Worm (Caenorhabditis elegans) whole organism, L4 larva: ENCODE data around the gene T12G3.2.

Experiments
- F37D6.2 ChIP-seq: sonication (generic microtip); optimal IDR thresholded peaks from 2 replicates; lab custom pipeline; 2016; ENCODE audit warnings: mild to moderate bottlenecking, missing genetic modification characterization, missing compliant biosample characterization
- T26A8.4 ChIP-seq: fragments of 200-800 bp; sonication (Bioruptor generic); IDR thresholded peaks from 2 replicates; pipeline ENCODE4 v1.3.6; 2022; ENCODE audit warnings: missing genetic modification characterization, missing compliant biosample characterization
- Y48G9A.11 ChIP-seq: fragments of 200-800 bp; sonication (Bioruptor generic); IDR thresholded peaks from 2 replicates; pipeline ENCODE4 v1.3.6; 2022; ENCODE audit warnings: missing genetic modification reagents, missing genetic modification characterization, missing compliant biosample characterization
- ZK337.2 ChIP-seq: fragments of 200-800 bp; sonication (Bioruptor generic); IDR thresholded peaks from 2 replicates; pipeline ENCODE4 v1.3.6; 2022; ENCODE audit warnings: missing genetic modification reagents, missing genetic modification characterization, missing compliant biosample characterization
- ZK546.5 ChIP-seq, 2 experiments: sonication (generic microtip); optimal IDR thresholded peaks; 2 replicates each; lab custom pipeline; 2017; ENCODE audit warnings: missing biosample characterization in 2 of 2, missing genetic modification characterization in 2 of 2
- aha-1 ChIP-seq: fragments of 150-350 bp; peaks from one replicate; lab custom pipeline; 2014; ENCODE audit warnings: missing biosample characterization, missing genetic modification characterization
- ama-1 ChIP-seq: fragments of 150-350 bp; optimal IDR thresholded peaks from 2 replicates; lab custom pipeline; 2014; ENCODE audit warnings: inconsistent platforms, mixed read lengths
- ceh-28 ChIP-seq: fragments of 150-350 bp; optimal IDR thresholded peaks from 2 replicates; lab custom pipeline; 2014; ENCODE audit warnings: missing biosample characterization, missing genetic modification reagents, missing genetic modification characterization
- ceh-62 ChIP-seq: sonication (generic microtip); optimal IDR thresholded peaks from 2 replicates; lab custom pipeline; 2017; ENCODE audit warnings: missing biosample characterization, missing genetic modification characterization
- daf-16 ChIP-seq, 3 experiments: sonication (generic microtip); optimal IDR thresholded peaks; 2 replicates each; lab custom pipeline; 2016 to 2017; ENCODE audit warnings: missing genetic modification characterization in 3 of 3, missing genetic modification reagents in 3 of 3, mild to moderate bottlenecking in 2 of 3, missing compliant biosample characterization in 2 of 3, missing biosample characterization in 1 of 3, moderate library complexity in 1 of 3
- daf-8 ChIP-seq: fragments of 200-800 bp; sonication (Bioruptor generic); IDR thresholded peaks from 2 replicates; pipeline ENCODE4 v1.3.6; 2022; ENCODE audit warnings: missing genetic modification characterization, missing compliant biosample characterization
- dmd-6 ChIP-seq: fragments of 200-800 bp; sonication (Bioruptor generic); IDR thresholded peaks from 2 replicates; pipeline ENCODE4 v1.3.6; 2022; ENCODE audit warnings: missing genetic modification reagents, missing genetic modification characterization, missing compliant biosample characterization
- dpl-1 ChIP-seq: fragments of 150-350 bp; optimal IDR thresholded peaks from 2 replicates; lab custom pipeline; 2014; ENCODE audit warnings: missing biosample characterization, missing genetic modification reagents, missing genetic modification characterization
- duxl-1 ChIP-seq: sonication (generic microtip); optimal IDR thresholded peaks from 2 replicates; lab custom pipeline; 2016; ENCODE audit warnings: mild to moderate bottlenecking, missing genetic modification characterization, moderate library complexity, missing compliant biosample characterization; ENCODE audit not compliant: poor library complexity
- dve-1 ChIP-seq: sonication (generic microtip); optimal IDR thresholded peaks from 2 replicates; lab custom pipeline; 2017; ENCODE audit warnings: antibody characterized with exemption, mild to moderate bottlenecking, missing genetic modification characterization, missing compliant biosample characterization; ENCODE audit not compliant: insufficient read depth
- egl-27 ChIP-seq: sonication (generic microtip); optimal IDR thresholded peaks from 3 replicates; lab custom pipeline; 2017; ENCODE audit warnings: missing biosample characterization, missing genetic modification reagents, missing genetic modification characterization
- fkh-10 ChIP-seq: fragments of 150-350 bp; optimal IDR thresholded peaks from 2 replicates; lab custom pipeline; 2014; ENCODE audit warnings: missing biosample characterization, missing genetic modification reagents, missing genetic modification characterization
- fos-1 ChIP-seq: fragments of 150-350 bp; optimal IDR thresholded peaks from 2 replicates; lab custom pipeline; 2014; ENCODE audit warnings: missing biosample characterization, missing genetic modification characterization
- hmg-1.1 ChIP-seq: fragments of 200-800 bp; sonication (Bioruptor generic); IDR thresholded peaks from 2 replicates; pipeline ENCODE4 v1.3.6; 2022; ENCODE audit warnings: missing genetic modification reagents, missing genetic modification characterization, missing compliant biosample characterization
- lin-38 ChIP-seq: fragments of 200-800 bp; sonication (Bioruptor generic); IDR thresholded peaks from 2 replicates; pipeline ENCODE4 v1.3.6; 2022; ENCODE audit warnings: missing genetic modification reagents, missing genetic modification characterization, missing compliant biosample characterization
- lsy-2 ChIP-seq, 2 experiments: fragments of 150-350 bp in 1 of 2; sonication (generic microtip) in 1 of 2; optimal IDR thresholded peaks; 2 replicates each; lab custom pipeline; 2014 to 2017; ENCODE audit warnings: missing biosample characterization in 2 of 2, missing genetic modification characterization in 2 of 2
- madf-9 ChIP-seq: fragments of 200-800 bp; sonication (Bioruptor generic); conservative IDR thresholded peaks from 2 replicates; pipeline ENCODE4 v1.3.6; 2022; ENCODE audit warnings: missing genetic modification reagents, missing genetic modification characterization, missing compliant biosample characterization
- mdl-1 ChIP-seq, 2 experiments: fragments of 150-350 bp in 1 of 2; sonication (generic microtip) in 1 of 2; optimal IDR thresholded peaks; 2 replicates each; lab custom pipeline; 2014 to 2017; ENCODE audit warnings: missing biosample characterization in 2 of 2, missing genetic modification characterization in 2 of 2
- mep-1 ChIP-seq: fragments of 150-350 bp; sonication (generic microtip); optimal IDR thresholded peaks from 3 replicates; lab custom pipeline; 2014; ENCODE audit warnings: missing biosample characterization, missing genetic modification characterization
- mes-2 ChIP-seq: sonication (generic microtip); optimal IDR thresholded peaks from 2 replicates; lab custom pipeline; 2016; ENCODE audit warnings: missing genotype, mild to moderate bottlenecking, missing genetic modification characterization, missing compliant biosample characterization; ENCODE audit not compliant: poor library complexity, severe bottlenecking
- mxl-2 ChIP-seq: fragments of 200-800 bp; sonication (Bioruptor generic); conservative IDR thresholded peaks from 2 replicates; pipeline ENCODE4 v1.3.6; 2022; ENCODE audit warnings: missing genetic modification reagents, missing genetic modification characterization, missing compliant biosample characterization
- mxl-3 ChIP-seq: fragments of 200-800 bp; sonication (Bioruptor generic); optimal IDR thresholded peaks from 2 replicates; lab custom pipeline; 2018; ENCODE audit warnings: mild to moderate bottlenecking, missing genetic modification characterization, missing compliant biosample characterization
- nhr-102 ChIP-seq: sonication (generic microtip); optimal IDR thresholded peaks from 2 replicates; lab custom pipeline; 2016; ENCODE audit warnings: mild to moderate bottlenecking, missing genetic modification characterization, moderate library complexity, missing compliant biosample characterization
- nhr-11 ChIP-seq: fragments of 150-350 bp; optimal IDR thresholded peaks from 2 replicates; lab custom pipeline; 2014; ENCODE audit warnings: missing biosample characterization, missing genetic modification characterization
- nhr-111 ChIP-seq: fragments of 200-800 bp; sonication (Bioruptor generic); optimal IDR thresholded peaks from 2 replicates; lab custom pipeline; 2018; ENCODE audit warnings: mild to moderate bottlenecking, missing genetic modification characterization, missing compliant biosample characterization
- nhr-42 ChIP-seq: fragments of 200-800 bp; sonication (Bioruptor generic); IDR thresholded peaks from 2 replicates; pipeline ENCODE4 v1.3.6; 2022; ENCODE audit warnings: missing genetic modification characterization, missing compliant biosample characterization
- nhr-6 ChIP-seq: fragments of 150-350 bp; optimal IDR thresholded peaks from 2 replicates; lab custom pipeline; 2014; ENCODE audit warnings: missing biosample characterization, missing genetic modification characterization
- nhr-77 ChIP-seq: fragments of 150-350 bp; optimal IDR thresholded peaks from 2 replicates; lab custom pipeline; 2014; ENCODE audit warnings: missing biosample characterization, missing genetic modification characterization
- php-3 ChIP-seq: fragments of 200-800 bp; sonication (Bioruptor generic); IDR thresholded peaks from 2 replicates; pipeline ENCODE4 v1.3.6; 2022; ENCODE audit warnings: missing genetic modification reagents, missing genetic modification characterization, missing compliant biosample characterization
- pqm-1 ChIP-seq: sonication (generic microtip); optimal IDR thresholded peaks from 2 replicates; lab custom pipeline; 2017; ENCODE audit warnings: missing biosample characterization, missing genetic modification characterization
- saeg-2 ChIP-seq: fragments of 200-800 bp; sonication (Bioruptor generic); IDR thresholded peaks from 2 replicates; pipeline ENCODE4 v1.3.6; 2022; ENCODE audit warnings: missing genetic modification reagents, missing genetic modification characterization, missing compliant biosample characterization
- snpc-1.2 ChIP-seq: fragments of 200-800 bp; sonication (Bioruptor generic); IDR thresholded peaks from 2 replicates; pipeline ENCODE4 v1.3.6; 2022; ENCODE audit warnings: missing genetic modification reagents, missing genetic modification characterization, missing compliant biosample characterization
- unc-39 ChIP-seq: sonication (generic microtip); optimal IDR thresholded peaks from 2 replicates; lab custom pipeline; 2017; ENCODE audit warnings: missing biosample characterization, missing genetic modification characterization
- unc-62 ChIP-seq, 3 experiments: fragments of 150-350 bp in 1 of 3; sonication (generic microtip); optimal IDR thresholded peaks in 2 of 3; peaks in 1 of 3; 1 replicate in 1 of 3; 2 replicates in 2 of 3; lab custom pipeline; 2014 to 2017; ENCODE audit warnings: missing biosample characterization in 3 of 3, missing genetic modification characterization in 3 of 3, missing genetic modification reagents in 3 of 3, missing genotype in 1 of 3
- zfp-3 ChIP-seq: fragments of 200-800 bp; sonication (Bioruptor generic); conservative IDR thresholded peaks from 2 replicates; pipeline ENCODE4 v1.3.6; 2022; ENCODE audit warnings: missing genetic modification reagents, missing genetic modification characterization, missing compliant biosample characterization
- zip-11 ChIP-seq: fragments of 200-800 bp; sonication (Bioruptor generic); IDR thresholded peaks from 2 replicates; pipeline ENCODE4 v1.3.6; 2022; ENCODE audit warnings: missing genetic modification characterization, missing compliant biosample characterization

The T12G3.2 gene

ce11 chrIV:12093819-12094218, 47.1 kb upstream of the T12G3.2 start, which contains the start of gene F11A10.5 (continued):
- TF ChIP-seq nhr-11 (tag; lab: Kevin White, UChicago) = no peak
- no peak for TF ChIP-seq nhr-102
- no peak for TF ChIP-seq ZK337.2 (GFP tag; lab: Robert Waterston, UW)

- no peak for TF ChIP-seq T26A8.4
- TF ChIP-seq lsy-2 (tag; optimal IDR thresholded peaks at IDR 0.05; lab: Kevin White, UChicago) = peak in 1 of 2 experiments; percentile 91
These were observed 46.6 kb upstream of the T12G3.2 start, which contains the start of gene cpsf-4 for ce11 chrIV:12093384-12093783. cpsf-4 (minus strand) TSS chrIV:12093445.

ce11 chrIV:12092113-12092512, 45.3 kb upstream of the T12G3.2 start, which contains the start of gene mig-32:
mig-32 (minus strand) TSS chrIV:12092213.
- no peak for TF ChIP-seq snpc-1.2 (GFP tag; lab: Robert Waterston, UW)
- TF ChIP-seq mxl-2 = no peak
- no peak for TF ChIP-seq daf-8 (GFP tag; lab: Robert Waterston, UW)
- no peak for TF ChIP-seq nhr-111 (GFP tag; lab: Kevin White, UChicago)
- TF ChIP-seq daf-16 (GFP tag; optimal IDR thresholded peaks at IDR 0.05; lab: Kevin White, UChicago) = no peak
- TF ChIP-seq daf-16 (tag; optimal IDR thresholded peaks at IDR 0.05; lab: Kevin White, UChicago) = no peak
- no peak for TF ChIP-seq madf-9 (GFP tag; lab: Robert Waterston, UW)
- TF ChIP-seq zfp-3 = no peak
- no peak for TF ChIP-seq lsy-2 (tag; optimal IDR thresholded peaks at IDR 0.05; lab: Kevin White, UChicago)
- no peak for TF ChIP-seq hmg-1.1 (GFP tag; lab: Robert Waterston, UW)
- TF ChIP-seq fkh-10 (GFP tag; lab: Kevin White, UChicago) = no peak
- no peak for TF ChIP-seq egl-27 (tag; lab: Kevin White, UChicago)
- no peak for TF ChIP-seq duxl-1
- TF ChIP-seq nhr-77 (tag; lab: Kevin White, UChicago) = no peak
- TF ChIP-seq aha-1 (tag; lab: Kevin White, UChicago) = no peak
- no peak for TF ChIP-seq ZK546.5 (tag; optimal IDR thresholded peaks at IDR 0.05; lab: Kevin White, UChicago)
- no peak for TF ChIP-seq fos-1
- TF ChIP-seq zip-11 = no peak
- TF ChIP-seq, all 104 proteins: peak for 0

ce11 chrIV:12089551-12089950, 42.8 kb upstream of the T12G3.2 start, which contains the start of gene F11A10.6:
F11A10.6 (minus strand) TSS chrIV:12089651.
- TF ChIP-seq pqm-1 (tag; lab: Kevin White, UChicago) (no peak), unc-62 (GFP tag; optimal IDR thresholded peaks at IDR 0.05 in 1 of 2; lab: Kevin White, UChicago) (peak in 1 of 2 experiments; percentile 38), unc-62 (tag; optimal IDR thresholded peaks at IDR 0.05; lab: Kevin White, UChicago) (no peak)
- TF ChIP-seq, all 104 proteins: peak for 1

- TF ChIP-seq unc-39 (tag; lab: Kevin White, UChicago) = no peak
- TF ChIP-seq unc-62 (GFP tag; optimal IDR thresholded peaks at IDR 0.05 in 1 of 2; lab: Kevin White, UChicago) = peak in 1 of 2 experiments; percentile 37
- no peak for TF ChIP-seq unc-62 (tag; optimal IDR thresholded peaks at IDR 0.05; lab: Kevin White, UChicago)
- no peak for TF ChIP-seq F37D6.2 (tag; lab: Kevin White, UChicago)
- TF ChIP-seq mxl-3 (GFP tag; lab: Kevin White, UChicago) = peak; percentile 49
- peak; percentile 41 for TF ChIP-seq dpl-1 (GFP tag; lab: Kevin White, UChicago)
- TF ChIP-seq ceh-28 (tag; lab: Kevin White, UChicago) = no peak
- 0 out of 2 replicates have a peak, but pooled peaks have one; percentile 21 for TF ChIP-seq Y48G9A.11 (GFP tag; lab: Robert Waterston, UW)
- peak; percentile 44 for TF ChIP-seq aha-1 (tag; lab: Kevin White, UChicago)
- 0 out of 2 replicates have a peak, but pooled peaks have one; percentile 15 for TF ChIP-seq php-3 (GFP tag; lab: Robert Waterston, UW)
- 0 out of 2 replicates have a peak, but pooled peaks have one; percentile 14 for TF ChIP-seq saeg-2
- TF ChIP-seq nhr-42 (GFP tag; lab: Robert Waterston, UW) = no peak
- TF ChIP-seq lsy-2 (tag; optimal IDR thresholded peaks at IDR 0.05; lab: Kevin White, UChicago) = peak in 1 of 2 experiments; percentile 50
- TF ChIP-seq ama-1 (lab: Kevin White, UChicago) = peak; percentile 84
- peak; percentile 51 for TF ChIP-seq mep-1 (tag; lab: Kevin White, UChicago)
- no peak for TF ChIP-seq madf-9 (GFP tag; lab: Robert Waterston, UW)
- peak in 1 of 2 experiments; percentile 21 for TF ChIP-seq mdl-1 (tag; optimal IDR thresholded peaks at IDR 0.05; lab: Kevin White, UChicago)
- TF ChIP-seq mes-2 (tag; lab: Kevin White, UChicago) = peak; percentile 62
- no peak for TF ChIP-seq zfp-3
- peak; percentile 70 for TF ChIP-seq lin-38 (GFP tag; lab: Robert Waterston, UW)
- 0 out of 2 replicates have a peak, but pooled peaks have one; percentile 9 for TF ChIP-seq dmd-6 (GFP tag; lab: Robert Waterston, UW)
- TF ChIP-seq daf-16 (GFP tag; optimal IDR thresholded peaks at IDR 0.05; lab: Kevin White, UChicago) = no peak
- peak; percentile 17 for TF ChIP-seq daf-16 (tag; optimal IDR thresholded peaks at IDR 0.05; lab: Kevin White, UChicago)
- no peak for TF ChIP-seq ceh-62
- peak; percentile 20 for TF ChIP-seq dve-1
- peak; percentile 16 for TF ChIP-seq nhr-6 (tag; lab: Kevin White, UChicago)
These were observed 42.1 kb upstream of the T12G3.2 start for ce11 chrIV:12088898-12089297.
